Fruit fly (Drosophila melanogaster) Kc167 (cell line): ENCODE data around the gene CG32106.

Experiments used
- Sin3A ChIP-seq: fragments of >200 bp; optimal IDR thresholded peaks from 2 replicates; lab custom pipeline; 2018; ENCODE audit warnings: missing external identifiers
- h ChIP-seq: fragments of >200 bp; optimal IDR thresholded peaks from 3 replicates; lab custom pipeline; 2018; ENCODE audit warnings: missing external identifiers

- TF ChIP-seq Sin3A (lab: Kevin White, UChicago) (no peak), h (lab: Kevin White, UChicago) (no peak)
Observed at dm6 chr3L:12802443-12802865, 23.9 kb upstream of the CG32106 start.
